Fruit fly (Drosophila melanogaster): ENCODE data around the gene lush.
A peak's percentile ranks its signal among the peaks of the same experiment; 100 is the strongest.

lush gene

DNA sequence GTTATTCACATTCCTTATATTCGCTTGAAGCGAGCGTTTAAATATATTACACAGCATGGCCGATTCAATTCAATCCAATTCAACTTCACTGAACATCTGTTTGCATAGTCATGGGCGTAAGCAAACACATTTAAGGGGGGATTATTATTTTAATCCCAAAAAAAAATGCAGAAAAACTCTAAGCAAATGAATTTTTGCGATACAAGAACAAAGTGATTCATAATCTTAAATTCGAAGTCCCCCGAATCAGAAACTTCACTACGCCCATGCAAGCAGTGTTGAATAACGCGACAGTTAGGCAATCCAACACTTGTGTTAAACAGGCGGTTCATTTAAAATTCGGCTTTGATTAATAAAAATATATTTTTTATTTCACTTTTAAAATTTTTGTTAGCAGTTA is 15.5 kb downstream of the lush start, which contains the start of gene CG14100 (continued):
- peak; percentile 100 for TF ChIP-seq CG6689 (GFP tag; IDR thresholded peaks at IDR 0.05)
- peak; percentile 100 for TF ChIP-seq CG12942 (GFP tag; optimal IDR thresholded peaks at IDR 0.05)
- peak; percentile 100 for TF ChIP-seq CG6765 (GFP tag; optimal IDR thresholded peaks at IDR 0.05)
- TF ChIP-seq usp (GFP tag; optimal IDR thresholded peaks at IDR 0.05), result no peak
- peak; percentile 100 for TF ChIP-seq CG12769 (tag; optimal IDR thresholded peaks at IDR 0.05)
- TF ChIP-seq CG12219 (GFP tag; optimal IDR thresholded peaks at IDR 0.05), result peak; percentile 100
- peak; percentile 100 for TF ChIP-seq Hey (tag; optimal IDR thresholded peaks at IDR 0.05)
- peak; percentile 100 for TF ChIP-seq salm (tag; optimal IDR thresholded peaks at IDR 0.05)
- peak; percentile 100 for TF ChIP-seq CG16815 (GFP tag; optimal IDR thresholded peaks at IDR 0.05)
- TF ChIP-seq da (GFP tag; optimal IDR thresholded peaks at IDR 0.05), result peak; percentile 100
- TF ChIP-seq ftz-f1 (GFP tag; optimal IDR thresholded peaks at IDR 0.05), result peak; percentile 98
- TF ChIP-seq crp (GFP tag; optimal IDR thresholded peaks at IDR 0.05), result peak; percentile 94 to 95
- peak; percentile 100 for TF ChIP-seq CG30431 (GFP tag; optimal IDR thresholded peaks at IDR 0.05)
- no peak for TF ChIP-seq chinmo (GFP tag; IDR thresholded peaks at IDR 0.05; ENCODE audit: partially characterized antibody)
- peak; percentile 100 for TF ChIP-seq B-H2 (GFP tag; optimal IDR thresholded peaks at IDR 0.05)
- TF ChIP-seq CG15514 (GFP tag; optimal IDR thresholded peaks at IDR 0.05), result peak; percentile 97
- TF ChIP-seq Max (GFP tag; optimal IDR thresholded peaks at IDR 0.05), result peak; percentile 100
- TF ChIP-seq Lim3 (GFP tag; IDR thresholded peaks at IDR 0.05), result peak; percentile 100
- peak; percentile 97 for TF ChIP-seq CG6654 (GFP tag; optimal IDR thresholded peaks at IDR 0.05)
- peak; percentile 100 for TF ChIP-seq CG2678 (tag; optimal IDR thresholded peaks at IDR 0.05)
- TF ChIP-seq pita (GFP tag; optimal IDR thresholded peaks at IDR 0.05), result no peak
- peak; percentile 94 for TF ChIP-seq CG15479 (GFP tag; optimal IDR thresholded peaks at IDR 0.05)
- TF ChIP-seq esg (GFP tag; conservative IDR thresholded peaks at IDR 0.05), result peak; percentile 100
- peak; percentile 100 for TF ChIP-seq pb (GFP tag; optimal IDR thresholded peaks at IDR 0.05)
- peak; percentile 100 for TF ChIP-seq CG1792 (GFP tag; optimal IDR thresholded peaks at IDR 0.05)
- TF ChIP-seq CG10267 (tag; optimal IDR thresholded peaks at IDR 0.05), result peak; percentile 100
- TF ChIP-seq Ravus (GFP tag; IDR thresholded peaks at IDR 0.05), result peak; percentile 100
- TF ChIP-seq gcm2 (GFP tag; optimal IDR thresholded peaks at IDR 0.05), result peak; percentile 100
- TF ChIP-seq luna (GFP tag; optimal IDR thresholded peaks at IDR 0.05), result peak; percentile 100
- peak; percentile 100 for TF ChIP-seq Dip3 (GFP tag; optimal IDR thresholded peaks at IDR 0.05)
- peak; percentile 100 for TF ChIP-seq Fer3 (tag; optimal IDR thresholded peaks at IDR 0.05)
- peak; percentile 100 for TF ChIP-seq p53 (GFP tag; optimal IDR thresholded peaks at IDR 0.05)
- peak; percentile 100 for TF ChIP-seq Hand (GFP tag; optimal IDR thresholded peaks at IDR 0.05)
- no peak for TF ChIP-seq CG2129 (GFP tag; IDR thresholded peaks at IDR 0.05; ENCODE audit: partially characterized antibody)
- TF ChIP-seq TFAM (GFP tag; optimal IDR thresholded peaks at IDR 0.05), result peak; percentile 98
- TF ChIP-seq Rx (GFP tag; IDR thresholded peaks at IDR 0.05), result peak; percentile 100
- TF ChIP-seq Dref (GFP tag; IDR thresholded peaks at IDR 0.05), result peak; percentile 69
- peak; percentile 99 for TF ChIP-seq fd102C (GFP tag; optimal IDR thresholded peaks at IDR 0.05)
- TF ChIP-seq Fer1 (GFP tag; optimal IDR thresholded peaks at IDR 0.05), result peak; percentile 100
- TF ChIP-seq Dp (GFP tag; optimal IDR thresholded peaks at IDR 0.05), result peak; percentile 94
- TF ChIP-seq pum (GFP tag; optimal IDR thresholded peaks at IDR 0.05), result peak; percentile 100
- peak; percentile 100 for TF ChIP-seq Meics (GFP tag; optimal IDR thresholded peaks at IDR 0.05)
